Worm (Caenorhabditis elegans): ENCODE measurements around the gene F49E2.5.

ce11 chrX:9565881-9566280 lies 22.4 kb downstream of the F49E2.5 start, which contains the start of gene moc-5:
- TF ChIP-seq lin-39 (tag; optimal IDR thresholded peaks at IDR 0.05) (no peak), elt-2 (tag; optimal IDR thresholded peaks at IDR 0.05) (no peak), ama-1 (optimal IDR thresholded peaks at IDR 0.05) (no peak), rnt-1 (tag; optimal IDR thresholded peaks at IDR 0.05) (no peak)
